Worm (Caenorhabditis elegans) whole organism, mixed stage, embryonic: ENCODE data around the gene F41C3.11.
A peak's percentile ranks its signal among the peaks of the same experiment; 100 is the strongest.

ENCODE experiments used
- M03D4.4 ChIP-seq: sonication (generic microtip); optimal IDR thresholded peaks from 2 replicates; lab custom pipeline; 2017; ENCODE audit warnings: mild to moderate bottlenecking, missing genetic modification characterization, missing compliant biosample characterization
- bed-3 ChIP-seq: fragments of 200-800 bp; sonication (Bioruptor generic); optimal IDR thresholded peaks from 3 replicates; lab custom pipeline; 2018; ENCODE audit warnings: mild to moderate bottlenecking, missing genetic modification characterization, moderate library complexity, missing compliant biosample characterization
- blmp-1 ChIP-seq: fragments of 150-350 bp; optimal IDR thresholded peaks from 2 replicates; lab custom pipeline; 2014; ENCODE audit warnings: missing biosample characterization, missing genetic modification characterization
- ceh-39 ChIP-seq: fragments of 150-350 bp; optimal IDR thresholded peaks from 2 replicates; lab custom pipeline; 2014; ENCODE audit warnings: missing biosample characterization, missing genetic modification characterization
- ceh-43 ChIP-seq: fragments of 200-800 bp; sonication (Bioruptor generic); optimal IDR thresholded peaks from 2 replicates; lab custom pipeline; 2018; ENCODE audit warnings: mild to moderate bottlenecking, missing genetic modification characterization, moderate library complexity, missing compliant biosample characterization
- ceh-83 ChIP-seq: fragments of 200-800 bp; sonication (Bioruptor generic); optimal IDR thresholded peaks from 2 replicates; lab custom pipeline; 2018; ENCODE audit warnings: mild to moderate bottlenecking, missing genetic modification characterization, missing compliant biosample characterization
- ces-1 ChIP-seq: fragments of 150-350 bp; optimal IDR thresholded peaks from 2 replicates; lab custom pipeline; 2014; ENCODE audit warnings: missing biosample characterization, missing genetic modification reagents, missing genetic modification characterization
- cnd-1 ChIP-seq: fragments of 200-800 bp; sonication (Bioruptor generic); optimal IDR thresholded peaks from 2 replicates; lab custom pipeline; 2018; ENCODE audit warnings: mild to moderate bottlenecking, missing genetic modification characterization, missing compliant biosample characterization
- drap-1 ChIP-seq: fragments of 200-800 bp; sonication (Bioruptor generic); optimal IDR thresholded peaks from 3 replicates; lab custom pipeline; 2018; ENCODE audit warnings: mild to moderate bottlenecking, missing genetic modification characterization, missing compliant biosample characterization
- elt-1 ChIP-seq: sonication (generic microtip); optimal IDR thresholded peaks from 2 replicates; lab custom pipeline; 2017; ENCODE audit warnings: missing genetic modification characterization, mild to moderate bottlenecking, missing compliant biosample characterization, antibody characterized with exemption, moderate library complexity, borderline replicate concordance; ENCODE audit not compliant: insufficient read depth
- elt-3 ChIP-seq: fragments of 150-350 bp; optimal IDR thresholded peaks from 2 replicates; lab custom pipeline; 2014; ENCODE audit warnings: missing biosample characterization, missing genetic modification characterization
- flh-1 ChIP-seq: fragments of 200-800 bp; sonication (Bioruptor generic); optimal IDR thresholded peaks from 2 replicates; lab custom pipeline; 2018; ENCODE audit warnings: mild to moderate bottlenecking, missing genetic modification characterization, moderate library complexity, missing compliant biosample characterization
- ham-2 ChIP-seq: fragments of 200-800 bp; sonication (Bioruptor generic); optimal IDR thresholded peaks from 2 replicates; lab custom pipeline; 2018; ENCODE audit warnings: mild to moderate bottlenecking, missing genetic modification characterization, missing compliant biosample characterization
- hlh-1 ChIP-seq: fragments of 150-350 bp; optimal IDR thresholded peaks from 2 replicates; lab custom pipeline; 2014; ENCODE audit warnings: missing biosample characterization, missing genetic modification reagents, missing genetic modification characterization
- lin-13 ChIP-seq: fragments of 150-350 bp; optimal IDR thresholded peaks from 2 replicates; lab custom pipeline; 2014; ENCODE audit warnings: missing biosample characterization, missing genetic modification characterization
- lin-32 ChIP-seq: fragments of 200-800 bp; sonication (Bioruptor generic); optimal IDR thresholded peaks from 2 replicates; lab custom pipeline; 2018; ENCODE audit warnings: mild to moderate bottlenecking, missing genetic modification characterization, missing compliant biosample characterization
- lsy-2 ChIP-seq: fragments of 150-350 bp; optimal IDR thresholded peaks from 2 replicates; lab custom pipeline; 2014; ENCODE audit warnings: missing biosample characterization, missing genetic modification characterization
- mab-5 ChIP-seq: fragments of 150-350 bp; optimal IDR thresholded peaks from 2 replicates; lab custom pipeline; 2014; ENCODE audit warnings: missing biosample characterization, missing genetic modification characterization
- mep-1 ChIP-seq: fragments of 150-350 bp; optimal IDR thresholded peaks from 2 replicates; lab custom pipeline; 2017; ENCODE audit warnings: missing biosample characterization, missing genetic modification reagents, missing genetic modification characterization, inconsistent platforms
- mls-2 ChIP-seq: sonication (generic microtip); optimal IDR thresholded peaks from 2 replicates; lab custom pipeline; 2016; ENCODE audit warnings: mild to moderate bottlenecking, missing genetic modification characterization, moderate library complexity, missing compliant biosample characterization
- nhr-12 ChIP-seq: fragments of 150-350 bp; optimal IDR thresholded peaks from 2 replicates; lab custom pipeline; 2014; ENCODE audit warnings: missing biosample characterization, missing genetic modification characterization
- nhr-2 ChIP-seq: fragments of 150-350 bp; optimal IDR thresholded peaks from 2 replicates; lab custom pipeline; 2014; ENCODE audit warnings: missing biosample characterization, missing genetic modification characterization
- nhr-237 ChIP-seq: fragments of 150-350 bp; optimal IDR thresholded peaks from 2 replicates; lab custom pipeline; 2014; ENCODE audit warnings: missing biosample characterization, missing genetic modification characterization
- nhr-28 ChIP-seq: fragments of 150-350 bp; optimal IDR thresholded peaks from 2 replicates; lab custom pipeline; 2014; ENCODE audit warnings: missing biosample characterization, missing genetic modification characterization
- nhr-76 ChIP-seq: sonication (generic microtip); optimal IDR thresholded peaks from 2 replicates; lab custom pipeline; 2017; ENCODE audit warnings: missing biosample characterization, missing genetic modification characterization
- pha-4 ChIP-seq: fragments of 150-350 bp; optimal IDR thresholded peaks from 2 replicates; lab custom pipeline; 2018; ENCODE audit warnings: missing biosample characterization, missing genetic modification reagents, missing genetic modification characterization
- sem-2 ChIP-seq: fragments of 200-800 bp; sonication (Bioruptor generic); optimal IDR thresholded peaks from 2 replicates; lab custom pipeline; 2018; ENCODE audit warnings: mild to moderate bottlenecking, missing genetic modification characterization, missing compliant biosample characterization
- snpc-4 ChIP-seq: fragments of 150-350 bp; optimal IDR thresholded peaks from 2 replicates; lab custom pipeline; 2014; ENCODE audit warnings: missing biosample characterization, missing genetic modification characterization
- sptf-1 ChIP-seq: sonication (generic microtip); optimal IDR thresholded peaks from 2 replicates; lab custom pipeline; 2017; ENCODE audit warnings: mild to moderate bottlenecking, missing genetic modification characterization, moderate library complexity, missing compliant biosample characterization
- tbx-8 ChIP-seq: fragments of 200-800 bp; sonication (Bioruptor generic); optimal IDR thresholded peaks from 2 replicates; lab custom pipeline; 2018; ENCODE audit warnings: mild to moderate bottlenecking, missing genetic modification characterization, moderate library complexity, missing compliant biosample characterization
- unc-120 ChIP-seq: sonication (generic microtip); optimal IDR thresholded peaks from 2 replicates; lab custom pipeline; 2017; ENCODE audit warnings: missing genetic modification characterization, missing compliant biosample characterization; ENCODE audit not compliant: poor library complexity, severe bottlenecking
- unc-39 ChIP-seq: fragments of 150-350 bp; optimal IDR thresholded peaks from 2 replicates; lab custom pipeline; 2014; ENCODE audit warnings: missing biosample characterization, missing genetic modification characterization
- unc-62 ChIP-seq: fragments of 150-350 bp; optimal IDR thresholded peaks from 2 replicates; lab custom pipeline; 2014; ENCODE audit warnings: missing biosample characterization, missing genetic modification reagents, missing genetic modification characterization
- zip-8 ChIP-seq: fragments of 150-350 bp; optimal IDR thresholded peaks from 2 replicates; lab custom pipeline; 2014; ENCODE audit warnings: missing biosample characterization, missing genetic modification characterization
- ztf-11 ChIP-seq: fragments of 150-350 bp; optimal IDR thresholded peaks from 2 replicates; lab custom pipeline; 2014; ENCODE audit warnings: missing biosample characterization, missing genetic modification characterization

F41C3.11 gene

ce11 chrII:4747697-4748096 lies 13.9 kb upstream of the F41C3.11 start:
- TF ChIP-seq drap-1 (GFP tag; lab: Kevin White, UChicago) (no peak), cnd-1 (no peak), nhr-2 (tag; lab: Kevin White, UChicago) (no peak), unc-39 (no peak), blmp-1 (no peak), zip-8 (tag; lab: Kevin White, UChicago) (no peak), ham-2 (no peak), nhr-237 (tag; lab: Kevin White, UChicago) (no peak), elt-3 (tag; lab: Kevin White, UChicago) (no peak), unc-62 (no peak), nhr-28 (tag; lab: Kevin White, UChicago) (no peak), mls-2 (no peak), unc-120 (tag; lab: Kevin White, UChicago) (no peak), nhr-12 (tag; lab: Kevin White, UChicago) (no peak), ceh-83 (GFP tag; lab: Kevin White, UChicago) (no peak), M03D4.4 (tag; lab: Kevin White, UChicago) (no peak), ceh-43 (GFP tag; lab: Kevin White, UChicago) (no peak), bed-3 (GFP tag; lab: Kevin White, UChicago) (no peak), sem-2 (GFP tag; lab: Kevin White, UChicago) (no peak)

ce11 chrII:4747063-4747462 lies 13.3 kb upstream of the F41C3.11 start:
- TF ChIP-seq bed-3 (GFP tag; lab: Kevin White, UChicago): no peak
- TF ChIP-seq nhr-237 (tag; lab: Kevin White, UChicago): no peak
- no peak for TF ChIP-seq ceh-43 (GFP tag; lab: Kevin White, UChicago)
- TF ChIP-seq ceh-39 (tag; lab: Kevin White, UChicago): no peak
- no peak for TF ChIP-seq lin-32
- TF ChIP-seq unc-120 (tag; lab: Kevin White, UChicago): no peak

ce11 chrII:4745281-4745680 lies 11.5 kb upstream of the F41C3.11 start:
- TF ChIP-seq unc-120 (tag; lab: Kevin White, UChicago) (no peak), unc-62 (no peak), flh-1 (GFP tag; lab: Kevin White, UChicago) (no peak), mls-2 (no peak), pha-4 (tag; lab: Kevin White, UChicago) (no peak), lin-13 (tag; lab: Kevin White, UChicago) (no peak), mab-5 (tag; lab: Kevin White, UChicago) (no peak), ham-2 (no peak), snpc-4 (tag; lab: Kevin White, UChicago) (no peak), M03D4.4 (tag; lab: Kevin White, UChicago) (no peak), unc-39 (no peak), zip-8 (tag; lab: Kevin White, UChicago) (no peak), elt-1 (tag; lab: Kevin White, UChicago) (peak; percentile 29), elt-3 (tag; lab: Kevin White, UChicago) (peak; percentile 25)

ce11 chrII:4741527-4742187 lies 7.9 kb upstream of the F41C3.11 start, which contains the start of gene acs-11:
acs-11 (plus strand) TSS chrII:4742137.
- TF ChIP-seq ces-1 (GFP tag; lab: Kevin White, UChicago) (no peak), pha-4 (tag; lab: Kevin White, UChicago) (no peak), flh-1 (GFP tag; lab: Kevin White, UChicago) (no peak), elt-1 (tag; lab: Kevin White, UChicago) (no peak), lsy-2 (tag; lab: Kevin White, UChicago) (no peak), nhr-76 (no peak), lin-32 (no peak)

ce11 chrII:4739984-4740462 lies 6.3 kb upstream of the F41C3.11 start, which contains the start of gene eas-1:
eas-1 (plus strand) TSS chrII:4740412.
- TF ChIP-seq unc-39 (no peak), flh-1 (GFP tag; lab: Kevin White, UChicago) (no peak), nhr-12 (tag; lab: Kevin White, UChicago) (no peak), ceh-83 (GFP tag; lab: Kevin White, UChicago) (no peak), bed-3 (GFP tag; lab: Kevin White, UChicago) (no peak), zip-8 (tag; lab: Kevin White, UChicago) (no peak), nhr-28 (tag; lab: Kevin White, UChicago) (no peak), ces-1 (GFP tag; lab: Kevin White, UChicago) (peak; percentile 12), ceh-39 (tag; lab: Kevin White, UChicago) (no peak), mep-1 (tag; lab: Kevin White, UChicago) (peak; percentile 68), ham-2 (no peak), nhr-237 (tag; lab: Kevin White, UChicago) (peak; percentile 45), cnd-1 (no peak), mls-2 (peak; percentile 31), mab-5 (tag; lab: Kevin White, UChicago) (no peak), sptf-1 (tag; lab: Kevin White, UChicago) (peak; percentile 43), tbx-8 (GFP tag; lab: Kevin White, UChicago) (no peak), pha-4 (tag; lab: Kevin White, UChicago) (peak; percentile 46), drap-1 (GFP tag; lab: Kevin White, UChicago) (peak; percentile 18), elt-1 (tag; lab: Kevin White, UChicago) (no peak), lsy-2 (tag; lab: Kevin White, UChicago) (peak; percentile 64), blmp-1 (no peak), hlh-1 (tag; lab: Kevin White, UChicago) (no peak), snpc-4 (tag; lab: Kevin White, UChicago) (no peak), nhr-2 (tag; lab: Kevin White, UChicago) (no peak), unc-62 (no peak), ceh-43 (GFP tag; lab: Kevin White, UChicago) (no peak), sem-2 (GFP tag; lab: Kevin White, UChicago) (no peak), nhr-76 (no peak), lin-32 (peak; percentile 25), ztf-11 (tag; lab: Kevin White, UChicago) (no peak)
